Worm (Caenorhabditis elegans): ENCODE results near the gene hlh-32.

DNA sequence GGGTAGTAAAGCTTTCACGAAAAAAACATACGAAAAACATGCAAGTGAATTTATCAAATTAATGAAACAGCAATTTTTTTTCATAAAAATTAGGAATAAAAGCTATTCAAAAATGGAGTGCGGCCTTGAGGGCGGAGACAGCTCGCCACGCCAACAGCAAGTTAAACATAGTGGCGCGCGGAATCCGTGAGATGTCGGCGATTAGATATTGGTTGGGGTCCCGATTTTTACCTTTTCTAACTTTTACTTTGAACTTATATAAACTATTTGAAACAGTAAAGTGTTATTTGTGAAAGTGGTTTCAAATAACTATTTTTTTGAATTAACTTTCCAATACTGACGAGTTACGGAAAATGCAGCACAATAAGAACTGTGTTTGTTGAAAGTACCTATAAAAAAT is 46.6 kb upstream of the hlh-32 start:
- TF ChIP-seq unc-55 (GFP tag; optimal IDR thresholded peaks at IDR 0.05) (no peak), ceh-2 (tag; optimal IDR thresholded peaks at IDR 0.05) (no peak), pat-9 (tag; optimal IDR thresholded peaks at IDR 0.05) (no peak), ama-1 (optimal IDR thresholded peaks at IDR 0.05) (no peak), tbx-2 (tag; optimal IDR thresholded peaks at IDR 0.05) (no peak), mec-3 (tag; optimal IDR thresholded peaks at IDR 0.05; ENCODE audit: borderline replicate concordance) (no peak), madf-2 (tag; optimal IDR thresholded peaks at IDR 0.05) (no peak), fkh-10 (GFP tag; optimal IDR thresholded peaks at IDR 0.05) (no peak), ceh-14 (tag; optimal IDR thresholded peaks at IDR 0.05) (no peak), C08G9.2 (tag; optimal IDR thresholded peaks at IDR 0.05) (no peak), nhr-11 (tag; optimal IDR thresholded peaks at IDR 0.05) (no peak), ceh-48 (tag; optimal IDR thresholded peaks at IDR 0.05) (no peak), hlh-13 (GFP tag; optimal IDR thresholded peaks at IDR 0.05) (no peak)

Data from whole organism, late embryonic.